Worm (Caenorhabditis elegans) whole organism, dauer: ENCODE data around the gene samt-1.

ENCODE experiments used
- unc-62 ChIP-seq: sonication (generic microtip); optimal IDR thresholded peaks from 2 replicates; lab custom pipeline; 2017; ENCODE audit warnings: missing biosample characterization, missing genetic modification reagents, missing genetic modification characterization

Gene samt-1

ce11 chrIV:2928409-2928808 lies 2.8 kb upstream of the samt-1 start, which contains the start of gene manf-1:
Gene manf-1, minus strand, starts transcription at chrIV:2928421.
- TF ChIP-seq unc-62 = no peak

ce11 chrIV:2935194-2935593 lies 4.0 kb downstream of the samt-1 start:
- TF ChIP-seq unc-62 = no peak

ce11 chrIV:2959798-2960197 lies 28.6 kb downstream of the samt-1 start, which contains the start of gene ser-6:
Gene ser-6, plus strand, starts transcription at chrIV:2960098.
- TF ChIP-seq unc-62 = no peak

- no peak for TF ChIP-seq unc-62
These were observed 29.0 kb downstream of the samt-1 start for ce11 chrIV:2960242-2960641.

ce11 chrIV:2966884-2967283 lies 35.7 kb downstream of the samt-1 start:
- TF ChIP-seq unc-62 = no peak

ce11 chrIV:2969399-2969990 lies 38.3 kb downstream of the samt-1 start, which contains the start of gene Y54G2A.57:
Gene Y54G2A.57, plus strand, starts transcription at chrIV:2969940.
- TF ChIP-seq unc-62 = no peak

- no peak for TF ChIP-seq unc-62
These were observed 39.9 kb downstream of the samt-1 start for ce11 chrIV:2971060-2971459.

ce11 chrIV:2978384-2978783 lies 47.2 kb downstream of the samt-1 start, which contains the start of gene lad-2:
Gene lad-2, minus strand, starts transcription at chrIV:2978484.
- no peak for TF ChIP-seq unc-62

- no peak for TF ChIP-seq unc-62
These were observed 51.2 kb downstream of the samt-1 start for ce11 chrIV:2982443-2982842.
